Fruit fly (Drosophila melanogaster): ENCODE results near the gene lost.

Gene lost

DNA sequence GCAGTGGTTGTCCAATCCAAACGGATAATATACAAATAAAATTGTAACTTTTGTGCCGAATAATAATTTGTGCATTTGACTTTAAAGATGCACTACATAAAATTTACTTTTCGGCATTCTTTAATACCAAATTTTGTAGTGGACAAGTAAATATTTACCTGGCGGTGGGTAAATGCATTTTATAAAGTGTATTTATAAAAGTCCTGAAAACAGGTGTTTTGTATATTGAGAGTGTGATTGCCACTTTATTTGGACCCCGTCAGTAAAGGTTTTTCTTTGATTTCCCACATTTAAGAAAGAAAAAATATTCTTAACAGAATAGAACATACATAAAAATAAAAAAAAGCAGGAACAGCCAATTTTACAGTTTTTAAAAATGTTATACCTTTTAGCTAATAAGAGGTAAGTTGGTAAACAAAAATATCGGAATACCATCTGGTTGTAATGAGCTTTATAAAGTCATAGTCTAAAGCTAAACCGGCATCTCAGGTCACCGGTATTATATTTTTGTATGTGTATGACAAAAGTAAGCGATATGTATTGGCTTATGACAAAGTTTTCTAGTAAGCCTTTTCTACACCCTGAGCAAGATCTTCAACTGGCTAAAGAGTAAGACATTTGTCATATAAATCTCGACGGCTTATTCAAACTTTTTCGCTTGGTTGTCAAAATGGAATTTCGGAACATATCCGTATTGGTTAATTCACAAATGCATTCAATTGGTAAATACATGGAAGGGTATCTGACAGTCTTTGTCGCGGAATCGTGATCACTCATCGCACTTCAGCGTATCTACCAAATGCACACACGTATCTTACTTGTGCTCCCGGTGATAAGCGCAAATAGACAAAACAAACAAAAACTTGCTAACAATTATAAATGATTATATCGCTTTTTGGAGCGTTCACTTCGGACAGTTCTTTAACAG, 8.0 kb upstream of the lost start (continued):
- TF ChIP-seq bsh (GFP tag; optimal IDR thresholded peaks at IDR 0.05) (peak; percentile 88 to 90), D (optimal IDR thresholded peaks at IDR 0.05) (no peak), D (GFP tag; optimal IDR thresholded peaks at IDR 0.05) (peak; percentile 76), CG15269 (tag; optimal IDR thresholded peaks at IDR 0.05) (peak; percentile 92), CG3065 (GFP tag; optimal IDR thresholded peaks at IDR 0.05) (peak; percentile 57), CG1647 (GFP tag; optimal IDR thresholded peaks at IDR 0.05) (peak; percentile 82), Lhr (GFP tag; optimal IDR thresholded peaks at IDR 0.05) (peak; percentile 51), Dip3 (GFP tag; optimal IDR thresholded peaks at IDR 0.05) (peak; percentile 92), MBD-R2 (GFP tag; IDR thresholded peaks at IDR 0.05) (peak; percentile 57; the same call in 1 of the 2 replicates), Asciz (GFP tag; optimal IDR thresholded peaks at IDR 0.05) (peak; percentile 82), CG34376 (GFP tag; optimal IDR thresholded peaks at IDR 0.05) (peak; percentile 70), CG6272 (GFP tag; IDR thresholded peaks at IDR 0.05) (peak; percentile 79), ase (GFP tag; IDR thresholded peaks at IDR 0.05) (peak; percentile 85), CG2199 (GFP tag; IDR thresholded peaks at IDR 0.05) (peak; percentile 91; the same call in 2 of the 3 replicates), HLH4C (GFP tag; IDR thresholded peaks at IDR 0.05; ENCODE audit: partially characterized antibody) (no peak), pan (optimal IDR thresholded peaks at IDR 0.05) (no peak), pan (GFP tag; optimal IDR thresholded peaks at IDR 0.05 in 1 of 2, IDR thresholded peaks at IDR 0.05 in 1 of 2) (peak in 1 of 2 experiments; percentile 90), grn (GFP tag; optimal IDR thresholded peaks at IDR 0.05) (peak; percentile 89), Sox102F (GFP tag; optimal IDR thresholded peaks at IDR 0.05) (peak; percentile 93), peb (GFP tag; IDR thresholded peaks at IDR 0.05) (no peak; the same call in 1 of the 2 replicates), Sox100B (GFP tag; optimal IDR thresholded peaks at IDR 0.05) (peak; percentile 82), gro (GFP tag; optimal IDR thresholded peaks at IDR 0.05) (peak; percentile 95), Usf (GFP tag; optimal IDR thresholded peaks at IDR 0.05) (peak; percentile 76), D19B (GFP tag; optimal IDR thresholded peaks at IDR 0.05) (peak; percentile 69), CG43689 (GFP tag; IDR thresholded peaks at IDR 0.05) (peak; percentile 70), CG10543 (GFP tag; optimal IDR thresholded peaks at IDR 0.05) (peak; percentile 75), caup (GFP tag; optimal IDR thresholded peaks at IDR 0.05; ENCODE audit: severe bottlenecking) (peak; percentile 87), her (GFP tag; optimal IDR thresholded peaks at IDR 0.05) (peak; percentile 85), Spps (tag; optimal IDR thresholded peaks at IDR 0.05) (peak; percentile 41), Dip2 (GFP tag; IDR thresholded peaks at IDR 0.05) (0 out of 2 replicates have a peak, but pooled peaks have one; percentile 13), CG3407 (GFP tag; optimal IDR thresholded peaks at IDR 0.05) (peak; percentile 70), ATbp (GFP tag; optimal IDR thresholded peaks at IDR 0.05) (peak; percentile 86), chm (GFP tag; IDR thresholded peaks at IDR 0.05) (peak; percentile 17; the same call in 1 of the 2 replicates), run (tag; optimal IDR thresholded peaks at IDR 0.05) (peak; percentile 69), CG4820 (GFP tag; optimal IDR thresholded peaks at IDR 0.05) (peak; percentile 84), CG16815 (GFP tag; optimal IDR thresholded peaks at IDR 0.05) (peak; percentile 65), Optix (GFP tag; IDR thresholded peaks at IDR 0.05) (peak; percentile 87), NK7.1 (GFP tag; optimal IDR thresholded peaks at IDR 0.05) (peak; percentile 75), Bgb (GFP tag; IDR thresholded peaks at IDR 0.05; ENCODE audit: partially characterized antibody) (no peak), HmgD (GFP tag; optimal IDR thresholded peaks at IDR 0.05) (peak; percentile 72), CG13775 (GFP tag; optimal IDR thresholded peaks at IDR 0.05) (peak; percentile 72), nmo (GFP tag; optimal IDR thresholded peaks at IDR 0.05) (peak; percentile 93), CG4360 (GFP tag; IDR thresholded peaks at IDR 0.05) (no peak), CG9817 (tag; optimal IDR thresholded peaks at IDR 0.05) (peak; percentile 70), CG1603 (tag; optimal IDR thresholded peaks at IDR 0.05) (peak; percentile 96), Camta (GFP tag; optimal IDR thresholded peaks at IDR 0.05) (peak; percentile 79), CG15696 (tag; optimal IDR thresholded peaks at IDR 0.05) (no peak), trem (tag; optimal IDR thresholded peaks at IDR 0.05) (peak; percentile 53)

Measured in whole organism, embryonic.